Fruit fly (Drosophila melanogaster) whole organism, embryonic: ENCODE data around the gene CG4218.

Source experiments
- Awh ChIP-seq: fragments of 200-800 bp; sonication (Bioruptor generic); IDR thresholded peaks from 2 replicates; pipeline ENCODE4, ENCODE4 v1.3.6; 2022; ENCODE audit warnings: missing biosample characterization, missing genetic modification characterization
- CG11695 ChIP-seq: fragments of 200-800 bp; sonication (Bioruptor generic); IDR thresholded peaks from 3 replicates; pipeline ENCODE4 v1.3.6; 2022; ENCODE audit warnings: missing biosample characterization, missing genetic modification characterization
- CG13775 ChIP-seq: fragments of 200-800 bp; sonication (Bioruptor generic); optimal IDR thresholded peaks from 3 replicates; lab custom pipeline; 2017; ENCODE audit warnings: missing biosample characterization, mild to moderate bottlenecking, missing genetic modification characterization
- CG15011 ChIP-seq: fragments of 200-800 bp; sonication (Bioruptor generic); optimal IDR thresholded peaks from 3 replicates; lab custom pipeline; 2018; ENCODE audit warnings: missing biosample characterization, mild to moderate bottlenecking, missing genetic modification characterization
- CG15073 ChIP-seq: fragments of 200-800 bp; sonication (Bioruptor generic); optimal IDR thresholded peaks from 2 replicates; lab custom pipeline; 2016; ENCODE audit warnings: missing biosample characterization, missing genetic modification characterization
- CG17328 ChIP-seq: fragments of 200-800 bp; sonication (Bioruptor generic); IDR thresholded peaks from 2 replicates; pipeline ENCODE4 v1.3.6; 2022; ENCODE audit warnings: missing biosample characterization, missing genetic modification characterization
- CG2712 ChIP-seq: fragments of 200-800 bp; optimal IDR thresholded peaks from 3 replicates; lab custom pipeline; 2019; ENCODE audit warnings: missing biosample characterization, mild to moderate bottlenecking, missing genetic modification characterization, moderate library complexity
- CG2875 ChIP-seq: fragments of 200-800 bp; sonication (Bioruptor generic); optimal IDR thresholded peaks from 2 replicates; lab custom pipeline; 2017; ENCODE audit warnings: missing biosample characterization, mild to moderate bottlenecking, missing genetic modification characterization, missing genetic modification reagents
- CG2889 ChIP-seq: fragments of 200-800 bp; sonication (Bioruptor generic); IDR thresholded peaks from 3 replicates; pipeline ENCODE4 v1.3.6; 2022; ENCODE audit warnings: missing biosample characterization, missing genetic modification characterization
- CG32767 ChIP-seq: fragments of 200-800 bp; sonication (Bioruptor generic); IDR thresholded peaks from 2 replicates; pipeline ENCODE4 v1.3.6; 2022; ENCODE audit warnings: missing biosample characterization, missing genetic modification characterization
- CG32772 ChIP-seq: fragments of 200-800 bp; sonication (Bioruptor generic); IDR thresholded peaks from 2 replicates; pipeline ENCODE4 v1.3.6; 2022; ENCODE audit warnings: missing biosample characterization, missing genetic modification characterization
- CG33557 ChIP-seq: fragments of 200-800 bp; sonication (Bioruptor generic); optimal IDR thresholded peaks from 2 replicates; lab custom pipeline; 2019; ENCODE audit warnings: missing biosample characterization, mild to moderate bottlenecking, missing genetic modification characterization, moderate library complexity
- CG34224 ChIP-seq: fragments of 200-800 bp; sonication (Bioruptor generic); IDR thresholded peaks from 3 replicates; pipeline ENCODE4 v1.3.6; 2022; ENCODE audit warnings: missing biosample characterization, missing genetic modification characterization; ENCODE audit not compliant: partially characterized antibody
- CG4360 ChIP-seq: fragments of 200-800 bp; sonication (Bioruptor generic); IDR thresholded peaks from 2 replicates; pipeline ENCODE4 v1.3.6; 2022; ENCODE audit warnings: missing biosample characterization, missing genetic modification characterization
- CG43689 ChIP-seq: fragments of 200-800 bp; sonication (Bioruptor generic); IDR thresholded peaks from 2 replicates; pipeline ENCODE4 v1.3.6; 2022; ENCODE audit warnings: missing biosample characterization, missing genetic modification characterization
- CG4820 ChIP-seq: fragments of 200-800 bp; sonication (Bioruptor generic); optimal IDR thresholded peaks from 3 replicates; lab custom pipeline; 2016; ENCODE audit warnings: missing biosample characterization, missing genetic modification characterization
- CG5245 ChIP-seq: fragments of 200-800 bp; sonication (Bioruptor generic); optimal IDR thresholded peaks from 3 replicates; lab custom pipeline; 2016; ENCODE audit warnings: missing biosample characterization, missing genetic modification characterization
- CHES-1-like ChIP-seq: fragments of 200-800 bp; sonication (Bioruptor generic); optimal IDR thresholded peaks from 2 replicates; lab custom pipeline; 2016; ENCODE audit warnings: missing biosample characterization, missing genetic modification characterization
- D ChIP-seq, 2 experiments: fragments of 200-800 bp in 1 of 2; fragments of >200 bp in 1 of 2; sonication (Bioruptor generic) in 1 of 2; optimal IDR thresholded peaks; 2 replicates in 1 of 2; 3 replicates in 1 of 2; lab custom pipeline; 2017; ENCODE audit warnings: mild to moderate bottlenecking in 1 of 2, missing biosample characterization in 1 of 2, missing genetic modification characterization in 1 of 2, missing genetic modification reagents in 1 of 2
- Dfd ChIP-seq, 2 experiments: fragments of >200 bp; optimal IDR thresholded peaks; 2 replicates each; lab custom pipeline; 2017; ENCODE audit warnings: missing biosample characterization in 2 of 2, missing genetic modification characterization in 2 of 2
- E2f1 ChIP-seq: fragments of 200-800 bp; sonication (Bioruptor generic); IDR thresholded peaks from 2 replicates; pipeline ENCODE4 v1.3.6; 2022; ENCODE audit warnings: missing biosample characterization, missing genetic modification characterization
- Elba2 ChIP-seq: fragments of 200-800 bp; sonication (Bioruptor generic); optimal IDR thresholded peaks from 3 replicates; lab custom pipeline; 2016; ENCODE audit warnings: missing biosample characterization, missing genetic modification characterization
- Gsc ChIP-seq: fragments of 200-800 bp; sonication (Bioruptor generic); IDR thresholded peaks from 2 replicates; pipeline ENCODE4 v1.3.6; 2022; ENCODE audit warnings: missing biosample characterization, missing genetic modification characterization
- HHEX ChIP-seq: fragments of 200-800 bp; sonication (Bioruptor generic); optimal IDR thresholded peaks from 3 replicates; lab custom pipeline; 2017; ENCODE audit warnings: missing biosample characterization, mild to moderate bottlenecking, missing genetic modification characterization, missing genetic modification reagents
- HmgD ChIP-seq: fragments of 200-800 bp; sonication (Bioruptor generic); optimal IDR thresholded peaks from 3 replicates; lab custom pipeline; 2016; ENCODE audit warnings: missing biosample characterization, missing genetic modification characterization
- Jarid2 ChIP-seq: fragments of 200-800 bp; sonication (Bioruptor generic); optimal IDR thresholded peaks from 3 replicates; lab custom pipeline; 2017; ENCODE audit warnings: mild to moderate bottlenecking, missing biosample characterization, missing genetic modification reagents, missing genetic modification characterization
- MESR4 ChIP-seq: fragments of 200-800 bp; sonication (Bioruptor generic); optimal IDR thresholded peaks from 2 replicates; lab custom pipeline; 2018; ENCODE audit warnings: missing biosample characterization, mild to moderate bottlenecking, missing genetic modification characterization, moderate library complexity
- Max ChIP-seq: fragments of 200-800 bp; sonication (Bioruptor generic); optimal IDR thresholded peaks from 2 replicates; lab custom pipeline; 2016; ENCODE audit warnings: missing biosample characterization, mild to moderate bottlenecking, missing genetic modification characterization
- Nf-YC ChIP-seq: fragments of 200-800 bp; optimal IDR thresholded peaks from 3 replicates; lab custom pipeline; 2019; ENCODE audit warnings: missing biosample characterization, mild to moderate bottlenecking, missing genetic modification characterization, moderate library complexity
- Rfx ChIP-seq: fragments of 200-800 bp; sonication (Bioruptor generic); IDR thresholded peaks from 2 replicates; pipeline ENCODE4 v1.3.6; 2022; ENCODE audit warnings: missing biosample characterization, missing genetic modification characterization
- Six4 ChIP-seq: fragments of 200-800 bp; sonication (Bioruptor generic); optimal IDR thresholded peaks from 2 replicates; lab custom pipeline; 2016; ENCODE audit warnings: missing biosample characterization, missing genetic modification characterization
- Spps ChIP-seq: fragments of 200-800 bp; sonication (Bioruptor generic); optimal IDR thresholded peaks from 2 replicates; lab custom pipeline; 2018; ENCODE audit warnings: missing biosample characterization, mild to moderate bottlenecking, missing genetic modification characterization
- Usf ChIP-seq: fragments of 200-800 bp; sonication (Bioruptor generic); optimal IDR thresholded peaks from 2 replicates; lab custom pipeline; 2017; ENCODE audit warnings: missing genotype, missing biosample characterization, missing genetic modification characterization
- Vsx1 ChIP-seq: fragments of 200-800 bp; sonication (Bioruptor generic); optimal IDR thresholded peaks from 2 replicates; lab custom pipeline; 2017; ENCODE audit warnings: missing biosample characterization, mild to moderate bottlenecking, missing genetic modification characterization, missing genetic modification reagents
- ase ChIP-seq: fragments of 200-800 bp; sonication (Bioruptor generic); IDR thresholded peaks from 3 replicates; pipeline ENCODE4 v1.3.6; 2022; ENCODE audit warnings: missing biosample characterization, missing genetic modification characterization
- bab2 ChIP-seq: fragments of 200-800 bp; sonication (Bioruptor generic); optimal IDR thresholded peaks from 2 replicates; lab custom pipeline; 2016; ENCODE audit warnings: missing biosample characterization, missing genetic modification characterization
- chinmo ChIP-seq: fragments of 200-800 bp; sonication (Bioruptor generic); IDR thresholded peaks from 4 replicates; pipeline ENCODE4 v1.3.6; 2022; ENCODE audit warnings: missing biosample characterization, missing genetic modification characterization; ENCODE audit not compliant: partially characterized antibody
- dpn ChIP-seq, 2 experiments: fragments of 200-800 bp; sonication (Bioruptor generic); optimal IDR thresholded peaks; 3 replicates each; lab custom pipeline; 2016; ENCODE audit warnings: missing biosample characterization in 2 of 2, missing genetic modification characterization in 2 of 2
- en ChIP-seq: fragments of 200-800 bp; sonication (Bioruptor generic); optimal IDR thresholded peaks from 2 replicates; lab custom pipeline; 2016; ENCODE audit warnings: missing biosample characterization, missing genetic modification characterization
- exex ChIP-seq: fragments of 200-800 bp; sonication (Bioruptor generic); optimal IDR thresholded peaks from 4 replicates; lab custom pipeline; 2018; ENCODE audit warnings: missing biosample characterization, mild to moderate bottlenecking, missing genetic modification characterization, moderate library complexity
- fru ChIP-seq: fragments of >200 bp; optimal IDR thresholded peaks from 2 replicates; lab custom pipeline; 2017
- hbn ChIP-seq: fragments of 200-800 bp; sonication (Bioruptor generic); IDR thresholded peaks from 2 replicates; pipeline ENCODE4 v1.3.6; 2022; ENCODE audit warnings: missing biosample characterization, missing genetic modification characterization; ENCODE audit not compliant: partially characterized antibody
- jumu ChIP-seq: fragments of 200-800 bp; sonication (Bioruptor generic); optimal IDR thresholded peaks from 3 replicates; lab custom pipeline; 2016; ENCODE audit warnings: missing biosample characterization, missing genetic modification characterization
- oc ChIP-seq: fragments of 200-800 bp; sonication (Bioruptor generic); optimal IDR thresholded peaks from 2 replicates; lab custom pipeline; 2018; ENCODE audit warnings: missing biosample characterization, mild to moderate bottlenecking, missing genetic modification characterization, moderate library complexity
- pros ChIP-seq: fragments of 200-800 bp; sonication (Bioruptor generic); optimal IDR thresholded peaks from 3 replicates; lab custom pipeline; 2019; ENCODE audit warnings: missing biosample characterization, mild to moderate bottlenecking, missing genetic modification characterization, moderate library complexity
- ranshi ChIP-seq: fragments of 200-800 bp; sonication (Bioruptor generic); IDR thresholded peaks from 2 replicates; pipeline ENCODE4 v1.3.6; 2022; ENCODE audit warnings: missing biosample characterization, missing genetic modification characterization
- stc ChIP-seq: fragments of 200-800 bp; sonication (Bioruptor generic); IDR thresholded peaks from 2 replicates; pipeline ENCODE4 v1.3.6; 2022; ENCODE audit warnings: missing biosample characterization, missing genetic modification characterization
- tna ChIP-seq: fragments of 200-800 bp; sonication (Bioruptor generic); IDR thresholded peaks from 2 replicates; pipeline ENCODE4 v1.3.6; 2022; ENCODE audit warnings: missing biosample characterization, missing genetic modification characterization; ENCODE audit not compliant: partially characterized antibody
- unpg ChIP-seq: fragments of 200-800 bp; sonication (Bioruptor generic); optimal IDR thresholded peaks from 3 replicates; lab custom pipeline; 2018; ENCODE audit warnings: missing biosample characterization, mild to moderate bottlenecking, missing genetic modification characterization, moderate library complexity
- usp ChIP-seq: fragments of >200 bp; optimal IDR thresholded peaks from 2 replicates; lab custom pipeline; 2017; ENCODE audit warnings: missing biosample characterization, missing genetic modification characterization
- zen ChIP-seq: fragments of 200-800 bp; sonication (Bioruptor generic); optimal IDR thresholded peaks from 3 replicates; lab custom pipeline; 2018; ENCODE audit warnings: missing biosample characterization, mild to moderate bottlenecking, missing genetic modification characterization, moderate library complexity

The CG4218 gene

DNA sequence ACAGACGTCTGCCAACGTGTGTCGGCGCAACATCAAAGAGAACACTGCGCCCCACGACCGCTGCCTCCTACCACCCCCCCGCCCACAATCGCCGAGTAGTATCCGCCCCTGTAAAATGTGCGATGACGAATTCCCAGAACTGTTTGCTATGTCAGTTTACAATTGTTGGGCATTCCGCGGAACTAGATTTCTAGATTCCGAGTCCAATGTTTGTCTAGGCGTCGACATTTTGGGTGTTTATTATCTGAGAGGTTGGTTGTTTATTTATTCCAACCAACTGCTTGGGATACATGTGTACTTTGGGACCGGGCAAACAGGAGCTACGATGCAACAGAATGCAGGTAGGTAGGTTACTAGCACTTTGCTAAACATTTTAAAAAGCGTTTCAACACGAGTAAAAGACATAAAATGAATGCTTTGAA, 3.6 kb downstream of the CG4218 start (continued):
- no peak for TF ChIP-seq D (optimal IDR thresholded peaks at IDR 0.05; lab: Kevin White, UChicago)
- TF ChIP-seq D (GFP tag; optimal IDR thresholded peaks at IDR 0.05; lab: Kevin White, UChicago): peak; percentile 18
- TF ChIP-seq CG32767 (GFP tag; lab: Robert Waterston, UW): peak; percentile 55; the same call in 1 of the 2 replicates
- TF ChIP-seq CG2712 (tag; lab: Kevin White, UChicago): peak; percentile 58
- TF ChIP-seq Six4: no peak
- TF ChIP-seq MESR4 (GFP tag; lab: Kevin White, UChicago): no peak
- peak; percentile 73; the same call in 1 of the 2 replicates for TF ChIP-seq Awh
- TF ChIP-seq chinmo (GFP tag; lab: Robert Waterston, UW): no peak
- TF ChIP-seq usp (GFP tag; lab: Kevin White, UChicago): no peak
- TF ChIP-seq pros (GFP tag; lab: Kevin White, UChicago): peak; percentile 36
- peak; percentile 68 for TF ChIP-seq CG4360
- peak; percentile 70 for TF ChIP-seq bab2
- no peak for TF ChIP-seq CG4820 (GFP tag; lab: Kevin White, UChicago)
- peak; percentile 43; the same call in 1 of the 2 replicates for TF ChIP-seq E2f1
- TF ChIP-seq Gsc (GFP tag; lab: Robert Waterston, UW): no peak
- no peak for TF ChIP-seq hbn (GFP tag; lab: Robert Waterston, UW)
- TF ChIP-seq CG33557 (GFP tag; lab: Kevin White, UChicago): peak; percentile 89
- TF ChIP-seq Rfx (GFP tag; lab: Robert Waterston, UW): peak; percentile 40; the same call in 1 of the 2 replicates
- TF ChIP-seq CHES-1-like (GFP tag; lab: Kevin White, UChicago): no peak
- TF ChIP-seq unpg (GFP tag; lab: Kevin White, UChicago): peak; percentile 54
- no peak for TF ChIP-seq Elba2 (GFP tag; lab: Kevin White, UChicago)
- TF ChIP-seq CG32772: no peak
- TF ChIP-seq CG11695 (GFP tag; lab: Robert Waterston, UW): no peak
- peak; percentile 36 for TF ChIP-seq Usf (GFP tag; lab: Kevin White, UChicago)
- TF ChIP-seq Spps (tag; lab: Kevin White, UChicago): peak; percentile 36
- TF ChIP-seq HHEX: peak; percentile 18
- TF ChIP-seq CG43689 (GFP tag; lab: Robert Waterston, UW): no peak
- peak; percentile 48 for TF ChIP-seq jumu (GFP tag; lab: Kevin White, UChicago)
- TF ChIP-seq en (GFP tag; lab: Kevin White, UChicago): peak; percentile 61
- TF ChIP-seq tna: no peak
- no peak for TF ChIP-seq fru (lab: Kevin White, UChicago)
- TF ChIP-seq Jarid2 (GFP tag; lab: Kevin White, UChicago): no peak
- TF ChIP-seq CG17328: peak; percentile 60; the same call in 1 of the 2 replicates
- TF ChIP-seq Nf-YC: no peak
- TF ChIP-seq CG15011: peak; percentile 19
- peak; percentile 85 for TF ChIP-seq zen (tag; lab: Kevin White, UChicago)
- TF ChIP-seq Dfd (GFP tag; optimal IDR thresholded peaks at IDR 0.05; lab: Kevin White, UChicago): no peak
- no peak for TF ChIP-seq CG34224 (GFP tag; lab: Robert Waterston, UW)
- TF ChIP-seq CG5245 (GFP tag; lab: Kevin White, UChicago): peak; percentile 43
- peak; percentile 79 for TF ChIP-seq Vsx1 (GFP tag; lab: Kevin White, UChicago)
- peak; percentile 5; the same call in 1 of the 2 replicates for TF ChIP-seq ranshi (GFP tag; lab: Robert Waterston, UW)
- no peak for TF ChIP-seq HmgD (GFP tag; lab: Kevin White, UChicago)
- TF ChIP-seq stc (GFP tag; lab: Robert Waterston, UW): 0 out of 2 replicates have a peak, but pooled peaks have one; percentile 15
- TF ChIP-seq oc: peak; percentile 35
- peak; percentile 19 for TF ChIP-seq Max (GFP tag; lab: Kevin White, UChicago)
- TF ChIP-seq ase (GFP tag; lab: Robert Waterston, UW): no peak
- TF ChIP-seq CG13775 (GFP tag; lab: Kevin White, UChicago): peak; percentile 32
- TF ChIP-seq exex (tag; lab: Kevin White, UChicago): no peak
- TF ChIP-seq dpn (GFP tag; optimal IDR thresholded peaks at IDR 0.05; lab: Kevin White, UChicago): peak in 1 of 2 experiments; percentile 16
- TF ChIP-seq CG2889 (GFP tag; lab: Robert Waterston, UW): no peak
- TF ChIP-seq CG15073: no peak
- peak; percentile 81 for TF ChIP-seq CG2875 (GFP tag; lab: Kevin White, UChicago)
